Worm (Caenorhabditis elegans): ENCODE data around the gene fip-1.

ce11 chrIII:8593620-8594019 is 45.9 kb upstream of the fip-1 start, which contains the start of gene C06E1.7:
- TF ChIP-seq Y95B8A.8 (GFP tag; IDR thresholded peaks at IDR 0.05) (no peak), attf-6 (GFP tag; IDR thresholded peaks at IDR 0.05) (no peak)

All from whole organism, young adult.